Worm (Caenorhabditis elegans) whole organism, L2 larva: ENCODE results near the gene cank-26.

Experiments
- R02D3.7 ChIP-seq: fragments of 150-350 bp; optimal IDR thresholded peaks from 2 replicates; lab custom pipeline; 2014; ENCODE audit warnings: missing biosample characterization, missing genetic modification characterization
- ceh-16 ChIP-seq: fragments of 150-350 bp; optimal IDR thresholded peaks from 2 replicates; lab custom pipeline; 2014; ENCODE audit warnings: missing biosample characterization, missing genetic modification characterization
- lin-39 ChIP-seq: fragments of 150-350 bp; optimal IDR thresholded peaks from 2 replicates; lab custom pipeline; 2014; ENCODE audit warnings: missing biosample characterization, missing genetic modification reagents, missing genetic modification characterization
- unc-62 ChIP-seq: fragments of 150-350 bp; optimal IDR thresholded peaks from 2 replicates; lab custom pipeline; 2014; ENCODE audit warnings: missing biosample characterization, missing genetic modification reagents, missing genetic modification characterization

DNA sequence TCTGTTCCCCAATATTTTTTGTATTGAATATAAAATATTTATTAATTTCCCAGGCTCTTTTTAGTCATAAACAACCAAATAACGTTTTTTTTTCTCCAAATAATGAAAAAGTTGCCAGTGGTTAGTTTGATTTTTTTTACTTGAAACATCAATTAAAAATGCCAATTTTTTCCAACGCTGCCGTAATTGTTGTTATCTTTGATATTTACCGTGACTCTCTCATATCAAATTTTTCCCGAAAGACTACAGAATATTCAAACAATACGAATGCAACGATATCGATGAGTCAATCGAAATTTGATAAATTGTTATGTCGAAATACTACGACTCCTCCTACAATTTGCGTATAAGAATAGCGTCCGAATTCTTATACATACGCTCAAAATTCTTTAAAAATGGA is 12.0 kb upstream of the cank-26 start, which contains the start of gene K10G6.5:
- TF ChIP-seq ceh-16 (tag; lab: Kevin White, UChicago) (no peak), R02D3.7 (no peak), unc-62 (GFP tag; lab: Kevin White, UChicago) (no peak), lin-39 (tag; lab: Kevin White, UChicago) (no peak)
